Worm (Caenorhabditis elegans) whole organism, mixed stage, embryonic: Measurements from ENCODE around the gene sto-2.

Experiments
- bed-3 ChIP-seq: fragments of 200-800 bp; sonication (Bioruptor generic); optimal IDR thresholded peaks from 3 replicates; lab custom pipeline; 2018; ENCODE audit warnings: mild to moderate bottlenecking, missing genetic modification characterization, moderate library complexity, missing compliant biosample characterization
- drap-1 ChIP-seq: fragments of 200-800 bp; sonication (Bioruptor generic); optimal IDR thresholded peaks from 3 replicates; lab custom pipeline; 2018; ENCODE audit warnings: mild to moderate bottlenecking, missing genetic modification characterization, missing compliant biosample characterization
- lin-13 ChIP-seq: fragments of 150-350 bp; optimal IDR thresholded peaks from 2 replicates; lab custom pipeline; 2014; ENCODE audit warnings: missing biosample characterization, missing genetic modification characterization
- lsy-2 ChIP-seq: fragments of 150-350 bp; optimal IDR thresholded peaks from 2 replicates; lab custom pipeline; 2014; ENCODE audit warnings: missing biosample characterization, missing genetic modification characterization
- pha-4 ChIP-seq: fragments of 150-350 bp; optimal IDR thresholded peaks from 2 replicates; lab custom pipeline; 2018; ENCODE audit warnings: missing biosample characterization, missing genetic modification reagents, missing genetic modification characterization
- tbx-8 ChIP-seq: fragments of 200-800 bp; sonication (Bioruptor generic); optimal IDR thresholded peaks from 2 replicates; lab custom pipeline; 2018; ENCODE audit warnings: mild to moderate bottlenecking, missing genetic modification characterization, moderate library complexity, missing compliant biosample characterization
- unc-62 ChIP-seq: fragments of 150-350 bp; optimal IDR thresholded peaks from 2 replicates; lab custom pipeline; 2014; ENCODE audit warnings: missing biosample characterization, missing genetic modification reagents, missing genetic modification characterization
- ztf-11 ChIP-seq: fragments of 150-350 bp; optimal IDR thresholded peaks from 2 replicates; lab custom pipeline; 2014; ENCODE audit warnings: missing biosample characterization, missing genetic modification characterization

- TF ChIP-seq pha-4 (tag; lab: Kevin White, UChicago), result no peak
- no peak for TF ChIP-seq drap-1 (GFP tag; lab: Kevin White, UChicago)
- TF ChIP-seq lsy-2 (tag; lab: Kevin White, UChicago), result no peak
- TF ChIP-seq lin-13 (tag; lab: Kevin White, UChicago), result no peak
- no peak for TF ChIP-seq ztf-11 (tag; lab: Kevin White, UChicago)
- no peak for TF ChIP-seq tbx-8 (GFP tag; lab: Kevin White, UChicago)
- no peak for TF ChIP-seq bed-3 (GFP tag; lab: Kevin White, UChicago)
- no peak for TF ChIP-seq unc-62 (GFP tag; lab: Kevin White, UChicago)
Observed at ce11 chrX:5339357-5339756, 16.2 kb upstream of the sto-2 start.
